Worm (Caenorhabditis elegans) whole organism, L2 larva: ENCODE data around the gene ZK1307.7.

Source experiments
- ama-1 ChIP-seq: fragments of 150-350 bp; optimal IDR thresholded peaks from 2 replicates; lab custom pipeline; 2018; ENCODE audit warnings: inconsistent platforms
- ceh-16 ChIP-seq: fragments of 150-350 bp; optimal IDR thresholded peaks from 2 replicates; lab custom pipeline; 2014; ENCODE audit warnings: missing biosample characterization, missing genetic modification characterization
- lin-13 ChIP-seq: fragments of 150-350 bp; optimal IDR thresholded peaks from 2 replicates; lab custom pipeline; 2014; ENCODE audit warnings: missing biosample characterization, missing genetic modification reagents, missing genetic modification characterization
- lin-39 ChIP-seq: fragments of 150-350 bp; optimal IDR thresholded peaks from 2 replicates; lab custom pipeline; 2014; ENCODE audit warnings: missing biosample characterization, missing genetic modification reagents, missing genetic modification characterization
- lsy-2 ChIP-seq, 2 experiments: fragments of 150-350 bp in 1 of 2; sonication (generic microtip) in 1 of 2; optimal IDR thresholded peaks; 2 replicates each; lab custom pipeline; 2014 to 2017; ENCODE audit warnings: missing biosample characterization in 2 of 2, missing genetic modification characterization in 2 of 2
- nhr-10 ChIP-seq: sonication (generic microtip); optimal IDR thresholded peaks from 2 replicates; lab custom pipeline; 2017; ENCODE audit warnings: missing biosample characterization, missing genetic modification characterization
- nhr-11 ChIP-seq: fragments of 150-350 bp; optimal IDR thresholded peaks from 2 replicates; lab custom pipeline; 2014; ENCODE audit warnings: missing biosample characterization, missing genetic modification characterization
- sma-9 ChIP-seq, 2 experiments: fragments of 150-350 bp in 1 of 2; sonication (generic microtip) in 1 of 2; optimal IDR thresholded peaks; 2 replicates each; lab custom pipeline; 2014 to 2016; ENCODE audit warnings: missing genetic modification characterization in 2 of 2, mild to moderate bottlenecking in 1 of 2, missing biosample characterization in 1 of 2, missing compliant biosample characterization in 1 of 2, missing genetic modification reagents in 1 of 2, moderate library complexity in 1 of 2
- unc-39 ChIP-seq: fragments of 150-350 bp; optimal IDR thresholded peaks from 2 replicates; lab custom pipeline; 2014; ENCODE audit warnings: missing biosample characterization, missing genetic modification characterization
- unc-62 ChIP-seq: fragments of 150-350 bp; optimal IDR thresholded peaks from 2 replicates; lab custom pipeline; 2014; ENCODE audit warnings: missing biosample characterization, missing genetic modification reagents, missing genetic modification characterization
- zag-1 ChIP-seq: fragments of 150-350 bp; optimal IDR thresholded peaks from 2 replicates; lab custom pipeline; 2014; ENCODE audit warnings: missing biosample characterization, missing genetic modification characterization
- ztf-1 ChIP-seq: fragments of 200-800 bp; sonication (Bioruptor generic); conservative IDR thresholded peaks from 2 replicates; pipeline ENCODE4 v1.3.6; 2022; ENCODE audit warnings: missing genetic modification characterization, missing compliant biosample characterization

DNA sequence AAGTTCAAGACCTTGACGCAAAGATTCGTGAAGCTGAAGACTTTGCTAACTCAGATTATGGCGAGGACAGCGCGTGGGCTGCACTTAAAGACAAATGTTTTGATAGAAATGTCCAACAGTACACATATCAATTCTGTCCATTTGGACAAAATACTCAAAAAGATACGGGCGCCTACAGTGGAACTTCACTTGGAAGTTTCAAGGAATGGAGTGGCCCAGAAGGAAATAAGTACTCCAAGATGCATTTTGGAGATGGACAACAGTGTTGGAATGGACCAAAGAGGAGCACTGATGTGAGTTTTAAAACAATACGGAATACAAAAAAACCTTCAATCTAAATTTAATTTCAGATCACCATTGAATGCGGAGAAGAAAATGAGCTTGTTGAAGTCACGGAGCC lies 10.5 kb upstream of the ZK1307.7 start:
- TF ChIP-seq lin-13 (GFP tag; lab: Kevin White, UChicago) = no peak
- no peak for TF ChIP-seq zag-1 (tag; lab: Kevin White, UChicago)
- no peak for TF ChIP-seq ztf-1 (GFP tag; lab: Robert Waterston, UW)
- no peak for TF ChIP-seq lin-39 (tag; lab: Kevin White, UChicago)
- TF ChIP-seq nhr-10 (tag; lab: Kevin White, UChicago) = no peak
- TF ChIP-seq sma-9 (GFP tag; optimal IDR thresholded peaks at IDR 0.05; lab: Kevin White, UChicago) = no peak
- no peak for TF ChIP-seq sma-9 (tag; optimal IDR thresholded peaks at IDR 0.05; lab: Kevin White, UChicago)
- no peak for TF ChIP-seq unc-39 (tag; lab: Kevin White, UChicago)
- no peak for TF ChIP-seq ceh-16 (tag; lab: Kevin White, UChicago)
- TF ChIP-seq lsy-2 (tag; optimal IDR thresholded peaks at IDR 0.05; lab: Kevin White, UChicago) = no peak
- TF ChIP-seq nhr-11 = no peak
- TF ChIP-seq ama-1 (lab: Kevin White, UChicago) = no peak
- no peak for TF ChIP-seq unc-62
